Worm (Caenorhabditis elegans) whole organism, L4 larva: ENCODE measurements around the gene F49H6.17.

ENCODE experiments used
- duxl-1 ChIP-seq: sonication (generic microtip); optimal IDR thresholded peaks from 2 replicates; lab custom pipeline; 2016; ENCODE audit warnings: mild to moderate bottlenecking, missing genetic modification characterization, moderate library complexity, missing compliant biosample characterization; ENCODE audit not compliant: poor library complexity
- hlh-11 ChIP-seq: fragments of 200-800 bp; sonication (Bioruptor generic); optimal IDR thresholded peaks from 2 replicates; lab custom pipeline; 2018; ENCODE audit warnings: mild to moderate bottlenecking, missing genetic modification characterization, missing compliant biosample characterization
- nhr-77 ChIP-seq: fragments of 150-350 bp; optimal IDR thresholded peaks from 2 replicates; lab custom pipeline; 2014; ENCODE audit warnings: missing biosample characterization, missing genetic modification characterization
- pqm-1 ChIP-seq: sonication (generic microtip); optimal IDR thresholded peaks from 2 replicates; lab custom pipeline; 2017; ENCODE audit warnings: missing biosample characterization, missing genetic modification characterization
- rbr-2 ChIP-seq: sonication (generic microtip); optimal IDR thresholded peaks from 2 replicates; lab custom pipeline; 2016; ENCODE audit warnings: missing genotype, missing genetic modification characterization, missing compliant biosample characterization
- ztf-11 ChIP-seq: fragments of 150-350 bp; optimal IDR thresholded peaks from 2 replicates; lab custom pipeline; 2014; ENCODE audit warnings: missing biosample characterization, missing genetic modification characterization

DNA sequence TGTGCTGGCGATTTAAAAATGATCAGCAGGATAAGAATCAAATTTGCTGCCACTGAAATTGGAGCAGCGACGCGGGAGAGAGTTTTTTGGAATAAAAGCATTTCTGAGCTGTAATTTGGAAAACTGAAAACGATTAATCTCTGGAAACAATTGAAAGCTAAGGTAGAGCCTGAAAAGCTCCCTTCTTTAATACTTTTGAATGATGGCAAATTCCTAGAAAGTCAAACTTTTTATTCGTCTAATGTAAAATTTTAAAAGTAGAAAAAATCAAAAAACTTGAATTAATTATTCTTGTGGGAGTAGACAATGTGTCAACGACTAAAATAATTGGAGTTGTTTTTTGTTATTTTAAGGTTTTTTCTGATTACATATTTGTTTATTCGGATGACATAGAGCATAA lies 19.6 kb upstream of the F49H6.17 start, which contains the start of gene str-217:
- TF ChIP-seq nhr-77 (tag; lab: Kevin White, UChicago) = no peak
- no peak for TF ChIP-seq duxl-1
- no peak for TF ChIP-seq rbr-2 (tag; lab: Kevin White, UChicago)
- TF ChIP-seq pqm-1 = no peak
- no peak for TF ChIP-seq hlh-11
- no peak for TF ChIP-seq ztf-11 (tag; lab: Kevin White, UChicago)
